Worm (Caenorhabditis elegans): ENCODE results near the gene T05C3.2.

T05C3.2 gene

DNA sequence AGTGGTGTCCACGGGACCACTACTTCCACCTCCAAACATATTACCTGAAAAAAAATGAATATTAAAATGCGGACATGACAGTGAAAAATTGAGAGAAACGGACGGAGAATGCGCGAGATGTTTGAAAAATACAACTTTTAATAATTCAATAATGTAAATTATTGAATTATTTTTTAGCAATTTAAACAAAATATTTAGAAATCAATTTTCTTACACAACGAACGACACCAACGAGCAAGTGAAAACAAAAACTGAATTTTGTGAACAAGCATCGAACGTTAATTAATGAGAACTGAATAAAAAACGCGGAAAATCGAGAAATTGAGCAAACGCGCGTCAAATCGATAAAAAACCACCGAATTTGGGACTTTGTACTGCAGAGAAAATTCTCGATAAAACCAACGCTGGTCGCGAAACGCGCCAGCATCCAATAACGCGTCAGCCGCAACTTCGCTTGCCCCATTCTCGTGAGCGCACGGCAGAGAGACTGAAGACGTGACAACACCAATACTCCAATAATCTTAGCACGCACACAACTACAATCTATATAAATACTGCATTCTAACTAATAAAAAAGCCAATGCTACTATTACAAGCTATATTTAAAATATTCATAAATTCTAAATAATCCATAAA is 11.4 kb downstream of the T05C3.2 start, which contains the start of the genes dnj-19 and nhr-47 (continued):
- peak; percentile 86 for TF ChIP-seq snpc-4 (tag; optimal IDR thresholded peaks at IDR 0.05)
- TF ChIP-seq ztf-11 (tag; optimal IDR thresholded peaks at IDR 0.05): no peak

DNA sequence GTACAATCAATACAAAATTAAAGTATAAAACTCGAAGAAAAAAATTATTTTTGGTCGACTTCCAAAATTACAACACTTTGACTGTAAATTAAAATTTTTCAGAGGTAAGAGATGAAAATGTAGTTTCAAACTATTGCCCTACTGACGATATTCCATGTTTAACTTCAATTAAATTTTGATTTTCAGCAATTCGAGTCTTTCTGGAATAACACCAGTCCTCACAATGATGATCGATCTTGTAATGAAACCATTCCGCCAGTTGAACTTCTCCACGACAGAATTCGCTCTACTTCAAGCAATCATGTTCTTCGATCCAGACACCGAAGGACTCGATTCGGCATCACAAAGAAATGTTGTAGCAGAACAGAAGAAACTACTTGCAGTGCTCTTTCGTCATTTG is 15.6 kb downstream of the T05C3.2 start:
- TF ChIP-seq nhr-67 (tag; optimal IDR thresholded peaks at IDR 0.05) (no peak), nhr-12 (tag; optimal IDR thresholded peaks at IDR 0.05) (no peak), ceh-9 (tag; optimal IDR thresholded peaks at IDR 0.05) (no peak), daf-12 (tag; optimal IDR thresholded peaks at IDR 0.05) (no peak), eor-1 (tag; optimal IDR thresholded peaks at IDR 0.05) (no peak), mml-1 (tag; optimal IDR thresholded peaks at IDR 0.05) (no peak), lsy-12 (tag; optimal IDR thresholded peaks at IDR 0.05) (no peak), ceh-16 (tag; optimal IDR thresholded peaks at IDR 0.05) (no peak), ceh-28 (tag; optimal IDR thresholded peaks at IDR 0.05) (no peak), elt-3 (tag; optimal IDR thresholded peaks at IDR 0.05) (no peak), nhr-237 (tag; optimal IDR thresholded peaks at IDR 0.05) (no peak), zag-1 (tag; optimal IDR thresholded peaks at IDR 0.05) (no peak), fkh-2 (tag; optimal IDR thresholded peaks at IDR 0.05) (no peak)

DNA sequence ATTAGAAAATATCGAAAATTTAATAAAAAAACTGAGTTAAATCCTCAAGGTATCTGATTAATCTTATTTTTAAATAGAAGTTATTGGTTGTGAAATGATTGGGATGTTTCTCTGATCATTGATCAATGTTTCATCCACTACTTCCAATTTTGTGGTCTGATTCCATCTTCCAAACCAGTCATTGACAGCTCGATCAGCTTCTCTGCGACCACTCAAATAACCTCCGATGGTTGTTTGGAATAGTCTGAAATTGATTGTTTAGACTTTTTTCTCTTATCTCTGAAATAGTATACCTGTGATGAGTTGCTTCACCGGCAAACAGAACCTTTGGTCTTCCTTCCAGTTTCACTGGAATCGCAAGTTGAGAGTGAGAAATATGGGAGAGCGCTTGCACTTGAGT is 16.4 kb downstream of the T05C3.2 start:
- no peak for TF ChIP-seq ceh-28 (tag; optimal IDR thresholded peaks at IDR 0.05)
- peak; percentile 47 for TF ChIP-seq ama-1 (optimal IDR thresholded peaks at IDR 0.05)
- peak; percentile 3 for TF ChIP-seq pqm-1 (tag; optimal IDR thresholded peaks at IDR 0.05)
- no peak for TF ChIP-seq lin-15B (tag; optimal IDR thresholded peaks at IDR 0.05)
- no peak for TF ChIP-seq skn-1 (tag; optimal IDR thresholded peaks at IDR 0.05)
- TF ChIP-seq elt-3 (tag; optimal IDR thresholded peaks at IDR 0.05): no peak
- peak; percentile 15 for TF ChIP-seq elt-2 (tag; optimal IDR thresholded peaks at IDR 0.05)
- TF ChIP-seq ztf-4 (tag; optimal IDR thresholded peaks at IDR 0.05): no peak
- TF ChIP-seq tbx-2 (tag; optimal IDR thresholded peaks at IDR 0.05): no peak
- no peak for TF ChIP-seq ZK546.5 (tag; optimal IDR thresholded peaks at IDR 0.05)

DNA sequence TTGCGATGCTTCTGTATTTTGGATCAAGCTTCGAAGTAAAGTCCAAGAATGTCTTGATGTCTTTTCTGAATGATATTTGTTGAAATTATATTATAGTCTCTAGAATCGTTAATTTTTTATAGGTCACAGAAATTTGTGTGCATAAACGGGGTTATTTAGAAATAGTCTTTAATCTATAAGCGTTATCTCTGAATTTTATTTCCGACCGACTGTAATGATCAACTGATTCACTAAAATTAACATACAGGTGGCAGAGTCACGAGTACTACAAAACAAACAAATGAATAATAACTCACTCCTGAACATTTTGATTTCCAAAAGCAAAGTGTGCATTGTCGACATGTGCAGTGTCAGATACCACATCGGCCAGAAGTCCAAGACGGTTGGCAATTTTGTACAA is 18.2 kb downstream of the T05C3.2 start:
- TF ChIP-seq pqm-1 (tag; optimal IDR thresholded peaks at IDR 0.05) (peak; percentile 81), pha-4 (tag; optimal IDR thresholded peaks at IDR 0.05) (peak; percentile 9), elt-2 (tag; optimal IDR thresholded peaks at IDR 0.05) (peak; percentile 64), ztf-4 (tag; optimal IDR thresholded peaks at IDR 0.05) (no peak), jun-1 (tag; optimal IDR thresholded peaks at IDR 0.05) (peak; percentile 0)

DNA sequence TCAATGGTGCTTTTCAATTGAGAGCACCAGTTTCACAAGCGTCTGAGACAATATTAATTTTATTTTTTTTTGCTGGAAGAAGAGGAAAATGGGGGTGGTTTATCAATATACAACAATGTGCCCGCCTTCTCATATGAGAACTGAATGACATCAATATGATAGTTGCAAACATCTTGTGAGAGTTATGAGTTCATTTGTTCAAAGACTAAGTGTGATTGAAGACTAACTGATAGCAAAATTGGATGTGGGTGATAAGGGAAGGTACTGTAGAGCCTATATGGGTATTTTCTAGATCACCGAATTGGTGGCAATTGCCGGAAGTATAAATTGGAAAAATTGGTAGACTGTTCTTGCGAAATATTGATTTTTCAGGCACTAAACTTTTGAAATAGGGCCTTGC is 19.0 kb downstream of the T05C3.2 start:
- peak; percentile 58 for TF ChIP-seq jun-1 (tag; optimal IDR thresholded peaks at IDR 0.05)
- peak; percentile 93 for TF ChIP-seq elt-2 (tag; optimal IDR thresholded peaks at IDR 0.05)
- peak; percentile 4 for TF ChIP-seq ceh-28 (tag; optimal IDR thresholded peaks at IDR 0.05)
- TF ChIP-seq pqm-1 (tag; optimal IDR thresholded peaks at IDR 0.05): peak; percentile 95
- TF ChIP-seq nhr-28 (tag; optimal IDR thresholded peaks at IDR 0.05): no peak

DNA sequence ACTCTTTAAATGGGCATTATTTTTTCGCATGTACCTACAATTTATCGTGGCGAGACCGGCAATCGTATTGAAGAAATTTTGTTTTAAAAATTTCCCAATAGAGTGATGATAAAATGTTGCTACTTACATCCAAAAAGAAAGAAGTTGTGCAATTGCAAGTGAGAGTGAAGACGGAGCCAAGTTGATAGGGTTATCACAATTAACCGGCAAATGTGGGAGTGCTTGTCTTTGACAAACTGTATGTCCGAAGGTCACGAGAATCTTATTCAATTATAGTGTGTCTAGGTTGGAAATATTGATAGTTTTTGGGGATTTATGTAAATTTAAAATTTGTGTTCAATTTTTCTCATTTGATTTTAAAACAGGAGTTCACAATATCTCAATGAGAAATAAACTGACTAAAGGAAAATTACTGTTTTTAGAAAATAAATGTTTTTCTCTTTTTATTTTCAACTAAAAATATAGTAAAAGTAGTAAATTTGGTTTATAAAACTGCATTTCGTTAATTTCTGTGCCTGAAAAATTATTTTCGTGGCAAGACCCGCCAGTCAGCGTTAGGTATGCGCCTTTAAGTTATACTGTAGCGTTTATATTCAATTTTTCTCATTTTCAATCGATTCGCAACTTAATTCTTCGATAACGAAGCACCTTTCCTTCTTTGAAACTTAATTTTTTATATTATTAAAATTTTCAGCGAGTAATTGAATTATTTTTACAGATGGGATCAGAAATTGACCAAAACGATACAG is 20.3 kb downstream of the T05C3.2 start, which contains the start of the genes hpo-15 and mms-19:
hpo-15 (minus strand) TSS at position 201 of the 749 bp plus-strand sequence.
mms-19 (plus strand) TSS at position 719 of the 749 bp plus-strand sequence.
- TF ChIP-seq elt-2 (tag; optimal IDR thresholded peaks at IDR 0.05) (peak; percentile 60), eor-1 (tag; optimal IDR thresholded peaks at IDR 0.05) (no peak), aly-2 (tag; optimal IDR thresholded peaks at IDR 0.05) (no peak), fkh-2 (tag; optimal IDR thresholded peaks at IDR 0.05) (no peak), pqm-1 (tag; optimal IDR thresholded peaks at IDR 0.05) (peak; percentile 23)

DNA sequence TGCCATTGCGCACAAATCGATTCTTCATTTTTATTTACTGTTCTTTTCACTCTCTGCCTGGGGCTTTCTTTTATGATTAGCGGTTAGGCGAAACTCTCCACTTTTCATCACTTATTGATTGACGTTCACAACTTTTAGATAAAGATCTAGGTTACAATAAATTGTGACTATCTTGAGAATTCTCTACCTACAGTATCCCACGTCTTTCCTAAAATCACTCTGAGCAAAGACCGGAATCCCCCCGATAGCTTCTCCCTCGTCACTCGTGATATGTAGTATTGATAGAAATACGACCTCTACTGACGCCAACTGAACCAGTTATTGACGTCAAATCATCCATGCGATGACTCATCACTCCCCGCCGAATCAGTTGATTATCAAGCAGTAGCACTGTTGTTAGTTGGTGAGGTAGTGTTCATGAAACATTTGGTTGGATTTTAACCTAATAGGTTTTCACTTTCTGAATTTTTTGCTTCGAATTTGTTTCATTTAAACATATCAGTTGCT is 28.2 kb downstream of the T05C3.2 start, which contains the start of gene hir-1:
hir-1 (plus strand) TSS at position 405 of the 507 bp plus-strand sequence.
- TF ChIP-seq jun-1 (tag; optimal IDR thresholded peaks at IDR 0.05) (peak; percentile 74), ZK546.5 (tag; optimal IDR thresholded peaks at IDR 0.05) (no peak), elt-2 (tag; optimal IDR thresholded peaks at IDR 0.05) (no peak), pha-4 (tag; optimal IDR thresholded peaks at IDR 0.05) (peak; percentile 18), lin-15B (tag; optimal IDR thresholded peaks at IDR 0.05) (no peak), nhr-28 (tag; optimal IDR thresholded peaks at IDR 0.05) (no peak), ama-1 (optimal IDR thresholded peaks at IDR 0.05) (no peak), nhr-25 (tag; optimal IDR thresholded peaks at IDR 0.05) (peak; percentile 53), ztf-11 (tag; optimal IDR thresholded peaks at IDR 0.05) (no peak), mml-1 (tag; optimal IDR thresholded peaks at IDR 0.05) (no peak), nhr-43 (tag; optimal IDR thresholded peaks at IDR 0.05; ENCODE audit: poor library complexity, severe bottlenecking) (no peak), ceh-28 (tag; optimal IDR thresholded peaks at IDR 0.05) (peak; percentile 18), nhr-77 (tag; optimal IDR thresholded peaks at IDR 0.05) (no peak), unc-62 (GFP tag; optimal IDR thresholded peaks at IDR 0.05) (no peak)

Data from whole organism, L3 larva.